Worm (Caenorhabditis elegans) whole organism, L1 larva: ENCODE results near the gene plrg-1.

Source experiments
- C16A3.4 ChIP-seq: fragments of 150-350 bp; optimal IDR thresholded peaks from 2 replicates; lab custom pipeline; 2014; ENCODE audit warnings: missing biosample characterization, missing genetic modification characterization
- F16B12.6 ChIP-seq: fragments of 150-350 bp; optimal IDR thresholded peaks from 2 replicates; lab custom pipeline; 2014; ENCODE audit warnings: missing biosample characterization, missing genetic modification characterization
- aly-2 ChIP-seq: fragments of 150-350 bp; optimal IDR thresholded peaks from 2 replicates; lab custom pipeline; 2014; ENCODE audit warnings: missing biosample characterization, missing genetic modification characterization
- ama-1 ChIP-seq: fragments of 150-350 bp; optimal IDR thresholded peaks from 2 replicates; lab custom pipeline; 2014
- blmp-1 ChIP-seq: fragments of 150-350 bp; optimal IDR thresholded peaks from 2 replicates; lab custom pipeline; 2014; ENCODE audit warnings: missing biosample characterization, missing genetic modification characterization
- ceh-63 ChIP-seq: fragments of 200-800 bp; sonication (Bioruptor generic); optimal IDR thresholded peaks from 2 replicates; lab custom pipeline; 2018; ENCODE audit warnings: mild to moderate bottlenecking, missing genetic modification characterization, missing compliant biosample characterization
- ceh-8 ChIP-seq: fragments of 200-800 bp; sonication (Bioruptor generic); optimal IDR thresholded peaks from 2 replicates; lab custom pipeline; 2018; ENCODE audit warnings: mild to moderate bottlenecking, missing genetic modification characterization, moderate library complexity, missing compliant biosample characterization
- ceh-88 ChIP-seq: fragments of 200-800 bp; sonication (Bioruptor generic); IDR thresholded peaks from 2 replicates; pipeline ENCODE4 v1.3.6; 2022; ENCODE audit warnings: missing genetic modification characterization, missing compliant biosample characterization
- ceh-90 ChIP-seq: sonication (generic microtip); optimal IDR thresholded peaks from 2 replicates; lab custom pipeline; 2016; ENCODE audit warnings: missing genetic modification characterization, missing compliant biosample characterization
- dpl-1 ChIP-seq, 3 experiments: fragments of 150-350 bp in 2 of 3; sonication (generic microtip) in 1 of 3; optimal IDR thresholded peaks; 2 replicates each; lab custom pipeline; 2014 to 2017; ENCODE audit warnings: missing biosample characterization in 3 of 3, missing genetic modification characterization in 3 of 3, missing genetic modification reagents in 3 of 3
- efl-1 ChIP-seq, 4 experiments: fragments of 150-350 bp; optimal IDR thresholded peaks in 3 of 4; peaks in 1 of 4; 1 replicate in 1 of 4; 2 replicates in 3 of 4; lab custom pipeline; 2014; ENCODE audit warnings: missing biosample characterization in 2 of 4, missing genetic modification characterization in 2 of 4, missing genetic modification reagents in 2 of 4
- efl-3 ChIP-seq: fragments of 200-800 bp; sonication (Bioruptor generic); optimal IDR thresholded peaks from 2 replicates; lab custom pipeline; 2018; ENCODE audit warnings: mild to moderate bottlenecking, missing genetic modification characterization, missing compliant biosample characterization
- egl-13 ChIP-seq: sonication (generic microtip); optimal IDR thresholded peaks from 2 replicates; lab custom pipeline; 2016; ENCODE audit warnings: missing genotype, missing genetic modification reagents, missing genetic modification characterization, missing compliant biosample characterization
- elt-3 ChIP-seq, 6 experiments: fragments of 150-350 bp in 1 of 6; sonication (generic microtip); optimal IDR thresholded peaks; 2 replicates each; lab custom pipeline; 2017 to 2018; ENCODE audit warnings: missing biosample characterization in 6 of 6, missing genetic modification characterization in 6 of 6, inconsistent platforms in 1 of 6
- fkh-10 ChIP-seq: sonication (generic microtip); optimal IDR thresholded peaks from 2 replicates; lab custom pipeline; 2017; ENCODE audit warnings: missing biosample characterization, missing genetic modification reagents, missing genetic modification characterization
- fkh-8 ChIP-seq: sonication (generic microtip); optimal IDR thresholded peaks from 2 replicates; lab custom pipeline; 2016; ENCODE audit warnings: mild to moderate bottlenecking, missing genetic modification characterization, missing compliant biosample characterization
- fos-1 ChIP-seq: fragments of 150-350 bp; optimal IDR thresholded peaks from 2 replicates; lab custom pipeline; 2014; ENCODE audit warnings: missing biosample characterization, missing genetic modification characterization
- grh-1 ChIP-seq: fragments of 200-800 bp; sonication (Bioruptor generic); IDR thresholded peaks from 2 replicates; pipeline ENCODE4 v1.3.6; 2022; ENCODE audit warnings: missing genetic modification reagents, missing genetic modification characterization, missing compliant biosample characterization
- hlh-4 ChIP-seq: sonication (generic microtip); optimal IDR thresholded peaks from 2 replicates; lab custom pipeline; 2016; ENCODE audit warnings: mild to moderate bottlenecking, missing genetic modification characterization, missing compliant biosample characterization
- hpl-2 ChIP-seq: fragments of 150-350 bp; optimal IDR thresholded peaks from 2 replicates; lab custom pipeline; 2014; ENCODE audit warnings: missing biosample characterization, missing genetic modification reagents, missing genetic modification characterization
- irx-1 ChIP-seq: sonication (generic microtip); optimal IDR thresholded peaks from 2 replicates; lab custom pipeline; 2016; ENCODE audit warnings: missing genetic modification characterization, missing compliant biosample characterization
- jun-1 ChIP-seq: fragments of 150-350 bp; optimal IDR thresholded peaks from 2 replicates; lab custom pipeline; 2014; ENCODE audit warnings: missing biosample characterization, missing genetic modification reagents, missing genetic modification characterization
- lin-13 ChIP-seq: fragments of 150-350 bp; optimal IDR thresholded peaks from 2 replicates; lab custom pipeline; 2014; ENCODE audit warnings: missing biosample characterization, missing genetic modification reagents, missing genetic modification characterization
- lin-15B ChIP-seq: fragments of 150-350 bp; sonication (generic microtip); optimal IDR thresholded peaks from 3 replicates; lab custom pipeline; 2014; ENCODE audit warnings: missing biosample characterization, missing genetic modification characterization
- lin-35 ChIP-seq, 2 experiments: fragments of 150-350 bp; optimal IDR thresholded peaks; 2 replicates each; lab custom pipeline; 2014; ENCODE audit warnings: missing biosample characterization in 2 of 2, missing genetic modification characterization in 2 of 2, missing genetic modification reagents in 2 of 2
- lin-39 ChIP-seq: fragments of 150-350 bp; optimal IDR thresholded peaks from 2 replicates; lab custom pipeline; 2014; ENCODE audit warnings: missing biosample characterization, missing genetic modification reagents, missing genetic modification characterization
- mab-9 ChIP-seq: fragments of 200-800 bp; sonication (Bioruptor generic); IDR thresholded peaks from 2 replicates; pipeline ENCODE4 v1.3.6; 2022; ENCODE audit warnings: missing genetic modification reagents, missing genetic modification characterization, missing compliant biosample characterization
- mef-2 ChIP-seq: fragments of 150-350 bp; optimal IDR thresholded peaks from 2 replicates; lab custom pipeline; 2014; ENCODE audit warnings: missing biosample characterization, missing genetic modification characterization
- mep-1 ChIP-seq: fragments of 150-350 bp; optimal IDR thresholded peaks from 2 replicates; lab custom pipeline; 2014; ENCODE audit warnings: missing biosample characterization, missing genetic modification characterization
- nhr-11 ChIP-seq: fragments of 150-350 bp; optimal IDR thresholded peaks from 2 replicates; lab custom pipeline; 2014; ENCODE audit warnings: missing biosample characterization, missing genetic modification characterization
- nhr-19 ChIP-seq: fragments of 200-800 bp; sonication (Bioruptor generic); conservative IDR thresholded peaks from 2 replicates; pipeline ENCODE4 v1.3.6; 2022; ENCODE audit warnings: missing genetic modification characterization, missing compliant biosample characterization
- nhr-20 ChIP-seq: sonication (generic microtip); optimal IDR thresholded peaks from 2 replicates; lab custom pipeline; 2016; ENCODE audit warnings: mild to moderate bottlenecking, missing genetic modification characterization, missing compliant biosample characterization
- nhr-237 ChIP-seq: fragments of 150-350 bp; optimal IDR thresholded peaks from 2 replicates; lab custom pipeline; 2014; ENCODE audit warnings: missing biosample characterization, missing genetic modification characterization
- nhr-47 ChIP-seq: sonication (generic microtip); optimal IDR thresholded peaks from 2 replicates; lab custom pipeline; 2016; ENCODE audit warnings: mild to moderate bottlenecking, missing genetic modification characterization, moderate library complexity, missing compliant biosample characterization
- nhr-71 ChIP-seq: sonication (generic microtip); optimal IDR thresholded peaks from 2 replicates; lab custom pipeline; 2016; ENCODE audit warnings: mild to moderate bottlenecking, missing genetic modification characterization, moderate library complexity, missing compliant biosample characterization
- nhr-76 ChIP-seq: sonication (generic microtip); optimal IDR thresholded peaks from 2 replicates; lab custom pipeline; 2017; ENCODE audit warnings: missing biosample characterization, missing genetic modification characterization
- nhr-85 ChIP-seq: sonication (generic microtip); peaks from one replicate; lab custom pipeline; 2016; ENCODE audit warnings: missing genetic modification characterization, inconsistent platforms, missing compliant biosample characterization
- nhr-90 ChIP-seq: sonication (generic microtip); optimal IDR thresholded peaks from 2 replicates; lab custom pipeline; 2016; ENCODE audit warnings: mild to moderate bottlenecking, missing genetic modification characterization, missing compliant biosample characterization; ENCODE audit not compliant: poor library complexity
- pag-3 ChIP-seq: sonication (generic microtip); optimal IDR thresholded peaks from 2 replicates; lab custom pipeline; 2017; ENCODE audit warnings: missing genetic modification characterization, mild to moderate bottlenecking, missing compliant biosample characterization, antibody characterized with exemption, borderline replicate concordance; ENCODE audit not compliant: insufficient read depth
- pqm-1 ChIP-seq: sonication (generic microtip); optimal IDR thresholded peaks from 3 replicates; lab custom pipeline; 2017; ENCODE audit warnings: missing biosample characterization, missing genetic modification characterization
- rnt-1 ChIP-seq: sonication (generic microtip); optimal IDR thresholded peaks from 2 replicates; lab custom pipeline; 2016; ENCODE audit warnings: mild to moderate bottlenecking, missing genetic modification characterization, moderate library complexity, missing compliant biosample characterization
- snpc-4 ChIP-seq: fragments of 150-350 bp; optimal IDR thresholded peaks from 2 replicates; lab custom pipeline; 2014; ENCODE audit warnings: missing biosample characterization, missing genetic modification characterization
- snu-23 ChIP-seq: sonication (generic microtip); optimal IDR thresholded peaks from 2 replicates; lab custom pipeline; 2016; ENCODE audit warnings: missing genetic modification characterization, missing compliant biosample characterization
- sptf-1 ChIP-seq: fragments of 150-350 bp; optimal IDR thresholded peaks from 2 replicates; lab custom pipeline; 2014; ENCODE audit warnings: missing biosample characterization, missing genetic modification characterization
- sup-37 ChIP-seq: fragments of 200-800 bp; sonication (Bioruptor generic); optimal IDR thresholded peaks from 2 replicates; lab custom pipeline; 2018; ENCODE audit warnings: mild to moderate bottlenecking, missing genetic modification characterization, missing compliant biosample characterization
- swsn-7 ChIP-seq: sonication (generic microtip); optimal IDR thresholded peaks from 2 replicates; lab custom pipeline; 2016; ENCODE audit warnings: missing genetic modification characterization, missing compliant biosample characterization
- tbx-2 ChIP-seq: sonication (generic microtip); optimal IDR thresholded peaks from 2 replicates; lab custom pipeline; 2016; ENCODE audit warnings: missing genetic modification characterization, missing compliant biosample characterization
- unc-30 ChIP-seq: sonication (generic microtip); optimal IDR thresholded peaks from 2 replicates; lab custom pipeline; 2017; ENCODE audit warnings: missing biosample characterization, missing genetic modification characterization
- unc-86 ChIP-seq: sonication (generic microtip); optimal IDR thresholded peaks from 2 replicates; lab custom pipeline; 2016; ENCODE audit warnings: missing genetic modification characterization, missing compliant biosample characterization
- vab-15 ChIP-seq: sonication (generic microtip); optimal IDR thresholded peaks from 2 replicates; lab custom pipeline; 2017; ENCODE audit warnings: missing genotype, mild to moderate bottlenecking, missing genetic modification characterization, missing compliant biosample characterization
- zip-4 ChIP-seq: fragments of 200-800 bp; sonication (Bioruptor generic); optimal IDR thresholded peaks from 2 replicates; lab custom pipeline; 2018; ENCODE audit warnings: mild to moderate bottlenecking, missing genetic modification characterization, moderate library complexity, missing compliant biosample characterization
- ztf-11 ChIP-seq, 2 experiments: sonication (generic microtip); optimal IDR thresholded peaks; 2 replicates each; lab custom pipeline; 2016 to 2017; ENCODE audit warnings: missing genetic modification characterization in 2 of 2, missing biosample characterization in 1 of 2, missing compliant biosample characterization in 1 of 2

Gene plrg-1

DNA sequence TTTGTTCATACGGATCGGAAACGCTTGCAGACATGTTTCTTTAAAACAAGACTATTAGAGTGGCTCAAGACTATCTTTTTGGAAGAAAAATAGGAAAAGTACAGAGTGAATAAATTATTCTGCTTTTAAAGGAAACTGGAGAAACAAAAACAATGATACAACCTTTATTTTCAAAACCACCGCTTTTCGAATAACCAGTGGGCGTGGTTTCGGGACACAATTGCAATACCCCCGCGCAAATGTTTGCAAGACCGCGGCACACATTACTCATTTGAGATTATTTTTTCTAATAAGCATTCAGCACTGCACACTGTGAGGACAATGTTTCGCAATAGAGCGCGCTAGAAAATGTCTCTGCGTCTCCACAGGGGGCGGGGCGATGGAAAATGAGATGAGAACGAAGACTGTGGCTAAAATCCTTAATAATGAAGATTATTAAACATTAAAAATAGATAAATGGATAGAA lies at the start of gene plrg-1:
Gene plrg-1, minus strand, starts transcription at position 51 of the 466 bp plus-strand sequence.
- TF ChIP-seq nhr-237 (tag; lab: Kevin White, UChicago) (peak; percentile 57), hlh-4 (tag; lab: Kevin White, UChicago) (no peak), mep-1 (tag; lab: Kevin White, UChicago) (peak; percentile 91), rnt-1 (tag; lab: Kevin White, UChicago) (peak; percentile 96), ceh-8 (GFP tag; lab: Kevin White, UChicago) (peak; percentile 83), fkh-10 (GFP tag; lab: Kevin White, UChicago) (peak; percentile 41), F16B12.6 (tag; lab: Kevin White, UChicago) (peak; percentile 50), nhr-19 (GFP tag; lab: Robert Waterston, UW) (peak; percentile 93), ztf-11 (tag; optimal IDR thresholded peaks at IDR 0.05; lab: Kevin White, UChicago) (peak in 1 of 2 experiments; percentile 77), snu-23 (GFP tag; lab: Kevin White, UChicago) (peak; percentile 90), lin-39 (tag; lab: Kevin White, UChicago) (peak; percentile 80), snpc-4 (tag; lab: Kevin White, UChicago) (peak; percentile 90), unc-30 (tag; lab: Kevin White, UChicago) (no peak), fkh-8 (peak; percentile 72), lin-35 (GFP tag; optimal IDR thresholded peaks at IDR 0.05; lab: Kevin White, UChicago) (peak; percentile 76 to 86), pag-3 (tag; lab: Kevin White, UChicago) (no peak), ceh-90 (tag; lab: Kevin White, UChicago) (peak; percentile 51), nhr-85 (tag; lab: Kevin White, UChicago) (peak; percentile 92), aly-2 (tag; lab: Kevin White, UChicago) (peak; percentile 51), sup-37 (GFP tag; lab: Kevin White, UChicago) (peak; percentile 69), grh-1 (GFP tag; lab: Robert Waterston, UW) (peak; percentile 75), C16A3.4 (peak; percentile 87), fos-1 (tag; lab: Kevin White, UChicago) (peak; percentile 71), nhr-71 (tag; lab: Kevin White, UChicago) (peak; percentile 94), elt-3 (tag; optimal IDR thresholded peaks at IDR 0.05; lab: Kevin White, UChicago) (peak in 3 of 6 experiments; percentile 7 to 68 (median 47)), blmp-1 (tag; lab: Kevin White, UChicago) (peak; percentile 74), sptf-1 (tag; lab: Kevin White, UChicago) (no peak), nhr-76 (no peak), nhr-90 (peak; percentile 89), tbx-2 (peak; percentile 89), mef-2 (tag; lab: Kevin White, UChicago) (no peak), nhr-47 (tag; lab: Kevin White, UChicago) (peak; percentile 89), irx-1 (tag; lab: Kevin White, UChicago) (peak; percentile 75), efl-1 (optimal IDR thresholded peaks at IDR 0.05; lab: Kevin White, UChicago) (peak; percentile 80 to 86), efl-1 (GFP tag; optimal IDR thresholded peaks at IDR 0.05 in 1 of 2; lab: Kevin White, UChicago) (peak; percentile 79 to 98), unc-86 (tag; lab: Kevin White, UChicago) (peak; percentile 82), egl-13 (peak; percentile 77), swsn-7 (peak; percentile 91), nhr-20 (peak; percentile 91), jun-1 (peak; percentile 49), vab-15 (tag; lab: Kevin White, UChicago) (peak; percentile 75), pqm-1 (tag; lab: Kevin White, UChicago) (no peak), efl-3 (no peak), ceh-63 (peak; percentile 45), lin-13 (GFP tag; lab: Kevin White, UChicago) (peak; percentile 81), nhr-11 (tag; lab: Kevin White, UChicago) (peak; percentile 74), zip-4 (peak; percentile 93), mab-9 (GFP tag; lab: Robert Waterston, UW) (peak; percentile 77), hpl-2 (GFP tag; lab: Kevin White, UChicago) (peak; percentile 43), ceh-88 (GFP tag; lab: Robert Waterston, UW) (peak; percentile 68), dpl-1 (GFP tag; optimal IDR thresholded peaks at IDR 0.05; lab: Kevin White, UChicago) (peak; percentile 73 to 82 (median 81)), lin-15B (tag; lab: Kevin White, UChicago) (peak; percentile 87), ama-1 (lab: Kevin White, UChicago) (peak; percentile 26)
